Worm (Caenorhabditis elegans): ENCODE data around the gene Y41C4A.32.

The Y41C4A.32 gene

DNA sequence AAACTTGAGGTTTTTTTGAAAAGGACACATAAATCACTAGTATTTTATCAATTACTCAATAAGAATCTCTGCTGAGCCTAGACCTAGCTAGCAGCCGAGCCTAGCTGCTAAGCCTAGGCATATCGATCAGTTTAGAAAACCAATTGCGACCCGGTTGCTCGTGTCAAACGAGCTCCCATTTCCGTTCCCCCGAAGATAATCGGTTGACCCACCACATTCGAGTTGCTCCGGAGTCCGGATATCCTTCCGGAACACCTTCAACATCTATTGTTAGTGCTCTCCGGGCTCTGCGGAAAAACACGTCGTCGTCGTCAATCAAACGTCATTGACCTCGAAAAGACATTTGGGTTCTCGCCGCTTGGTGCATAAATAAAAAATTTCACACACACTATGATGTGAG, 37.7 kb upstream of the Y41C4A.32 start:
- TF ChIP-seq fkh-8 (tag; optimal IDR thresholded peaks at IDR 0.05), result peak; percentile 11
- no peak for TF ChIP-seq ets-5 (GFP tag; IDR thresholded peaks at IDR 0.05)

DNA sequence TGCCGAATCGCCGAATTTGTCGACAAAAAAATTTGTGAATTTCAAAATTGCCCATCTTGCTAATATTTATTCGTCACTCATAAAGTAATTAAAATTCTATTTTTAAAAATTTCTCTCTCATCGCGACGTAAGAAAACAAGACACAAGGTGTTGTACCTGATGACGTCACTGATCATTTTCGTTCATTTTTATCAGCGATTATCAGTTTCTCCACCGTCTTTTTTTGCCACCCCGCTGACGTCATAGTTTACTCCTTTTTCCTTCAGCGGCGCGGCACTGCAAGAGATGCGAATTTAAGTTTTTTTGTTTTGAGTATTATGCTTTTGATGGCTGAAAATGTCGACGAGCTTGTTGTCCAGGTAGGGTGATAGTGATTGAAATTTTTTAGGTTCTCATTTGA, 36.7 kb upstream of the Y41C4A.32 start:
- TF ChIP-seq ceh-82 (tag; optimal IDR thresholded peaks at IDR 0.05) (no peak), nhr-90 (tag; optimal IDR thresholded peaks at IDR 0.05; ENCODE audit: poor library complexity) (peak; percentile 5), pax-3 (tag; optimal IDR thresholded peaks at IDR 0.05) (no peak), lin-14 (GFP tag; optimal IDR thresholded peaks at IDR 0.05) (peak; percentile 37), sup-37 (GFP tag; optimal IDR thresholded peaks at IDR 0.05) (no peak), nhr-12 (tag; optimal IDR thresholded peaks at IDR 0.05) (no peak), lsy-2 (tag; optimal IDR thresholded peaks at IDR 0.05) (peak in 1 of 2 experiments; percentile 1), blmp-1 (tag; optimal IDR thresholded peaks at IDR 0.05) (peak; percentile 29), nhr-19 (GFP tag; conservative IDR thresholded peaks at IDR 0.05) (no peak), mdl-1 (tag; optimal IDR thresholded peaks at IDR 0.05) (no peak), ama-1 (optimal IDR thresholded peaks at IDR 0.05) (no peak), nhr-71 (tag; optimal IDR thresholded peaks at IDR 0.05) (peak; percentile 37), isw-1 (GFP tag; IDR thresholded peaks at IDR 0.05) (no peak), lin-35 (GFP tag; optimal IDR thresholded peaks at IDR 0.05) (peak in 1 of 2 experiments; percentile 49), nhr-20 (tag; optimal IDR thresholded peaks at IDR 0.05) (peak; percentile 24), elt-2 (tag; optimal IDR thresholded peaks at IDR 0.05) (peak; percentile 71), nhr-77 (tag; optimal IDR thresholded peaks at IDR 0.05) (peak; percentile 3), jun-1 (tag; optimal IDR thresholded peaks at IDR 0.05) (no peak), irx-1 (tag; optimal IDR thresholded peaks at IDR 0.05) (no peak), mab-9 (GFP tag; IDR thresholded peaks at IDR 0.05) (no peak), zip-4 (GFP tag; optimal IDR thresholded peaks at IDR 0.05) (no peak), ceh-8 (GFP tag; optimal IDR thresholded peaks at IDR 0.05) (no peak), hlh-4 (tag; optimal IDR thresholded peaks at IDR 0.05) (no peak), lin-13 (GFP tag; optimal IDR thresholded peaks at IDR 0.05) (no peak), elt-3 (tag; optimal IDR thresholded peaks at IDR 0.05) (peak in 1 of 6 experiments; percentile 29), nhr-28 (tag; optimal IDR thresholded peaks at IDR 0.05) (no peak), dsc-1 (tag; optimal IDR thresholded peaks at IDR 0.05) (peak; percentile 39), C16A3.4 (tag; optimal IDR thresholded peaks at IDR 0.05) (no peak), hpl-2 (GFP tag; optimal IDR thresholded peaks at IDR 0.05) (no peak), mep-1 (tag; optimal IDR thresholded peaks at IDR 0.05) (no peak), tbx-2 (tag; optimal IDR thresholded peaks at IDR 0.05) (no peak), nhr-85 (tag) (peak; percentile 60), snu-23 (GFP tag; optimal IDR thresholded peaks at IDR 0.05) (peak; percentile 9), snpc-4 (tag; optimal IDR thresholded peaks at IDR 0.05) (no peak), fkh-8 (tag; optimal IDR thresholded peaks at IDR 0.05) (peak; percentile 22), nhr-237 (tag; optimal IDR thresholded peaks at IDR 0.05) (no peak)

DNA sequence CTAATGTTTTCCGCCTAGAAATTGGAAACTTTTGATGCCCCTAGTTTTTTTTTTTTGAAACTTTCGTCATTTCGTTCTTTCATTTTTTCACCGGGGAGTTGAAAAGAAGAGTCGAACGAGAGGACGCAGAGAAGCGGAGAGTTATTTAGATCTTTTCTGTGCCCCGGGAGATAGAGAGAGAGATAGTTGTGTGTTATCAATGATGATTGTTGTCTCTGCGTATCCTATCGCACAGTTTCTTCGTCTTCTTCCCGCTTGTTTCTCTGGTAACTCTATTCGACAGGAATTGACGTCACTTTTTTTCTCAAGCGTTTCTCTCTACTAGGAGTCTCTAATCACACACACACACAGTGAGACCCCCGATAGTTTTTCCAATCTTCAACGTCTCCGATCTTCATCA, 32.2 kb upstream of the Y41C4A.32 start:
- peak; percentile 66 for TF ChIP-seq nhr-90 (tag; optimal IDR thresholded peaks at IDR 0.05; ENCODE audit: poor library complexity)
- no peak for TF ChIP-seq ceh-8 (GFP tag; optimal IDR thresholded peaks at IDR 0.05)
- no peak for TF ChIP-seq alr-1 (tag; optimal IDR thresholded peaks at IDR 0.05; ENCODE audit: borderline replicate concordance)
- no peak for TF ChIP-seq pag-3 (tag; optimal IDR thresholded peaks at IDR 0.05; ENCODE audit: borderline replicate concordance, insufficient read depth)
- no peak for TF ChIP-seq ceh-63 (GFP tag; optimal IDR thresholded peaks at IDR 0.05)
- peak; percentile 54 for TF ChIP-seq nhr-47 (tag; optimal IDR thresholded peaks at IDR 0.05)
- TF ChIP-seq pax-3 (tag; optimal IDR thresholded peaks at IDR 0.05), result peak; percentile 21
- no peak for TF ChIP-seq efl-3 (GFP tag; optimal IDR thresholded peaks at IDR 0.05)
- TF ChIP-seq lir-3 (tag; optimal IDR thresholded peaks at IDR 0.05; ENCODE audit: poor library complexity), result peak; percentile 6
- TF ChIP-seq ceh-90 (tag; optimal IDR thresholded peaks at IDR 0.05), result no peak
- TF ChIP-seq swsn-7 (tag; optimal IDR thresholded peaks at IDR 0.05), result peak; percentile 26
- no peak for TF ChIP-seq aha-1 (tag; optimal IDR thresholded peaks at IDR 0.05)
- TF ChIP-seq hlh-4 (tag; optimal IDR thresholded peaks at IDR 0.05), result no peak
- peak; percentile 61 for TF ChIP-seq C16A3.4 (tag; optimal IDR thresholded peaks at IDR 0.05)
- peak; percentile 67 for TF ChIP-seq unc-130 (tag; optimal IDR thresholded peaks at IDR 0.05)
- peak; percentile 45 for TF ChIP-seq skn-1 (tag; optimal IDR thresholded peaks at IDR 0.05)
- no peak for TF ChIP-seq unc-30 (tag; optimal IDR thresholded peaks at IDR 0.05)
- TF ChIP-seq ceh-88 (GFP tag; IDR thresholded peaks at IDR 0.05), result no peak
- no peak for TF ChIP-seq snpc-4 (tag; optimal IDR thresholded peaks at IDR 0.05)
- TF ChIP-seq grh-1 (GFP tag; IDR thresholded peaks at IDR 0.05), result no peak
- no peak for TF ChIP-seq nhr-12 (tag; optimal IDR thresholded peaks at IDR 0.05)
- no peak for TF ChIP-seq sup-37 (GFP tag; optimal IDR thresholded peaks at IDR 0.05)

Measured in whole organism, L1 larva.